Worm (Caenorhabditis elegans) whole organism, L1 larva: ENCODE measurements around the gene str-6.

Experiments
- C04F5.9 ChIP-seq: sonication (generic microtip); optimal IDR thresholded peaks from 2 replicates; lab custom pipeline; 2016; ENCODE audit warnings: missing genetic modification characterization, missing compliant biosample characterization
- C34B4.2 ChIP-seq: sonication (generic microtip); optimal IDR thresholded peaks from 2 replicates; lab custom pipeline; 2017; ENCODE audit warnings: mild to moderate bottlenecking, missing genetic modification characterization, missing compliant biosample characterization
- F16B12.6 ChIP-seq: fragments of 150-350 bp; optimal IDR thresholded peaks from 2 replicates; lab custom pipeline; 2014; ENCODE audit warnings: missing biosample characterization, missing genetic modification characterization
- aha-1 ChIP-seq: fragments of 150-350 bp; optimal IDR thresholded peaks from 2 replicates; lab custom pipeline; 2014; ENCODE audit warnings: missing biosample characterization, missing genetic modification characterization
- alr-1 ChIP-seq: fragments of 200-800 bp; sonication (Bioruptor generic); optimal IDR thresholded peaks from 2 replicates; lab custom pipeline; 2018; ENCODE audit warnings: borderline replicate concordance, mild to moderate bottlenecking, missing genetic modification characterization, missing compliant biosample characterization
- ama-1 ChIP-seq: fragments of 150-350 bp; optimal IDR thresholded peaks from 2 replicates; lab custom pipeline; 2014
- ceh-63 ChIP-seq: fragments of 200-800 bp; sonication (Bioruptor generic); optimal IDR thresholded peaks from 2 replicates; lab custom pipeline; 2018; ENCODE audit warnings: mild to moderate bottlenecking, missing genetic modification characterization, missing compliant biosample characterization
- ceh-8 ChIP-seq: fragments of 200-800 bp; sonication (Bioruptor generic); optimal IDR thresholded peaks from 2 replicates; lab custom pipeline; 2018; ENCODE audit warnings: mild to moderate bottlenecking, missing genetic modification characterization, moderate library complexity, missing compliant biosample characterization
- ceh-82 ChIP-seq, 3 experiments: fragments of 150-350 bp in 1 of 3; sonication (generic microtip) in 2 of 3; optimal IDR thresholded peaks; 2 replicates each; lab custom pipeline; 2014 to 2017; ENCODE audit warnings: missing biosample characterization in 3 of 3, missing genetic modification characterization in 3 of 3
- ceh-88 ChIP-seq: fragments of 200-800 bp; sonication (Bioruptor generic); IDR thresholded peaks from 2 replicates; pipeline ENCODE4 v1.3.6; 2022; ENCODE audit warnings: missing genetic modification characterization, missing compliant biosample characterization
- ces-1 ChIP-seq: fragments of 150-350 bp; optimal IDR thresholded peaks from 2 replicates; lab custom pipeline; 2014; ENCODE audit warnings: missing biosample characterization, missing genetic modification reagents, missing genetic modification characterization
- dpl-1 ChIP-seq, 3 experiments: fragments of 150-350 bp in 2 of 3; sonication (generic microtip) in 1 of 3; optimal IDR thresholded peaks; 2 replicates each; lab custom pipeline; 2014 to 2017; ENCODE audit warnings: missing biosample characterization in 3 of 3, missing genetic modification characterization in 3 of 3, missing genetic modification reagents in 3 of 3
- dsc-1 ChIP-seq: sonication (generic microtip); optimal IDR thresholded peaks from 2 replicates; lab custom pipeline; 2016; ENCODE audit warnings: mild to moderate bottlenecking, missing genetic modification characterization, missing compliant biosample characterization
- efl-1 ChIP-seq, 4 experiments: fragments of 150-350 bp; optimal IDR thresholded peaks in 3 of 4; peaks in 1 of 4; 1 replicate in 1 of 4; 2 replicates in 3 of 4; lab custom pipeline; 2014; ENCODE audit warnings: missing biosample characterization in 2 of 4, missing genetic modification characterization in 2 of 4, missing genetic modification reagents in 2 of 4
- elt-2 ChIP-seq: sonication (generic microtip); optimal IDR thresholded peaks from 2 replicates; lab custom pipeline; 2016; ENCODE audit warnings: missing genetic modification characterization, mild to moderate bottlenecking, inconsistent platforms, missing compliant biosample characterization, missing genetic modification reagents
- ets-5 ChIP-seq: fragments of 200-800 bp; sonication (Bioruptor generic); IDR thresholded peaks from 2 replicates; pipeline ENCODE4 v1.3.6; 2022; ENCODE audit warnings: missing genetic modification characterization, missing compliant biosample characterization
- fkh-10 ChIP-seq: sonication (generic microtip); optimal IDR thresholded peaks from 2 replicates; lab custom pipeline; 2017; ENCODE audit warnings: missing biosample characterization, missing genetic modification reagents, missing genetic modification characterization
- fkh-8 ChIP-seq: sonication (generic microtip); optimal IDR thresholded peaks from 2 replicates; lab custom pipeline; 2016; ENCODE audit warnings: mild to moderate bottlenecking, missing genetic modification characterization, missing compliant biosample characterization
- fos-1 ChIP-seq: fragments of 150-350 bp; optimal IDR thresholded peaks from 2 replicates; lab custom pipeline; 2014; ENCODE audit warnings: missing biosample characterization, missing genetic modification characterization
- grh-1 ChIP-seq: fragments of 200-800 bp; sonication (Bioruptor generic); IDR thresholded peaks from 2 replicates; pipeline ENCODE4 v1.3.6; 2022; ENCODE audit warnings: missing genetic modification reagents, missing genetic modification characterization, missing compliant biosample characterization
- hlh-4 ChIP-seq: sonication (generic microtip); optimal IDR thresholded peaks from 2 replicates; lab custom pipeline; 2016; ENCODE audit warnings: mild to moderate bottlenecking, missing genetic modification characterization, missing compliant biosample characterization
- hpl-2 ChIP-seq: fragments of 150-350 bp; optimal IDR thresholded peaks from 2 replicates; lab custom pipeline; 2014; ENCODE audit warnings: missing biosample characterization, missing genetic modification reagents, missing genetic modification characterization
- isw-1 ChIP-seq: fragments of 200-800 bp; sonication (Bioruptor generic); IDR thresholded peaks from 2 replicates; pipeline ENCODE4 v1.3.6; 2022; ENCODE audit warnings: missing genetic modification characterization, missing compliant biosample characterization
- jun-1 ChIP-seq: fragments of 150-350 bp; optimal IDR thresholded peaks from 2 replicates; lab custom pipeline; 2014; ENCODE audit warnings: missing biosample characterization, missing genetic modification reagents, missing genetic modification characterization
- lin-14 ChIP-seq: fragments of 200-800 bp; sonication (Bioruptor generic); optimal IDR thresholded peaks from 2 replicates; lab custom pipeline; 2018; ENCODE audit warnings: mild to moderate bottlenecking, missing genetic modification characterization, moderate library complexity, missing compliant biosample characterization
- lin-39 ChIP-seq: fragments of 150-350 bp; optimal IDR thresholded peaks from 2 replicates; lab custom pipeline; 2014; ENCODE audit warnings: missing biosample characterization, missing genetic modification reagents, missing genetic modification characterization
- lir-3 ChIP-seq: sonication (generic microtip); optimal IDR thresholded peaks from 2 replicates; lab custom pipeline; 2016; ENCODE audit warnings: mild to moderate bottlenecking, missing genetic modification characterization, moderate library complexity, missing compliant biosample characterization; ENCODE audit not compliant: poor library complexity
- mdl-1 ChIP-seq, 2 experiments: fragments of 150-350 bp; optimal IDR thresholded peaks; 2 replicates each; lab custom pipeline; 2014 to 2017; ENCODE audit warnings: missing biosample characterization in 2 of 2, missing genetic modification characterization in 2 of 2, inconsistent platforms in 1 of 2
- mep-1 ChIP-seq: fragments of 150-350 bp; optimal IDR thresholded peaks from 2 replicates; lab custom pipeline; 2014; ENCODE audit warnings: missing biosample characterization, missing genetic modification characterization
- nhr-11 ChIP-seq: fragments of 150-350 bp; optimal IDR thresholded peaks from 2 replicates; lab custom pipeline; 2014; ENCODE audit warnings: missing biosample characterization, missing genetic modification characterization
- nhr-20 ChIP-seq: sonication (generic microtip); optimal IDR thresholded peaks from 2 replicates; lab custom pipeline; 2016; ENCODE audit warnings: mild to moderate bottlenecking, missing genetic modification characterization, missing compliant biosample characterization
- nhr-28 ChIP-seq: fragments of 150-350 bp; optimal IDR thresholded peaks from 2 replicates; lab custom pipeline; 2014; ENCODE audit warnings: missing biosample characterization, missing genetic modification characterization
- nhr-47 ChIP-seq: sonication (generic microtip); optimal IDR thresholded peaks from 2 replicates; lab custom pipeline; 2016; ENCODE audit warnings: mild to moderate bottlenecking, missing genetic modification characterization, moderate library complexity, missing compliant biosample characterization
- nhr-71 ChIP-seq: sonication (generic microtip); optimal IDR thresholded peaks from 2 replicates; lab custom pipeline; 2016; ENCODE audit warnings: mild to moderate bottlenecking, missing genetic modification characterization, moderate library complexity, missing compliant biosample characterization
- nhr-77 ChIP-seq: fragments of 150-350 bp; optimal IDR thresholded peaks from 2 replicates; lab custom pipeline; 2014; ENCODE audit warnings: missing biosample characterization, missing genetic modification characterization
- nhr-84 ChIP-seq: sonication (generic microtip); optimal IDR thresholded peaks from 2 replicates; lab custom pipeline; 2017; ENCODE audit warnings: missing biosample characterization, missing genetic modification characterization
- nhr-85 ChIP-seq: sonication (generic microtip); peaks from one replicate; lab custom pipeline; 2016; ENCODE audit warnings: missing genetic modification characterization, inconsistent platforms, missing compliant biosample characterization
- nhr-90 ChIP-seq: sonication (generic microtip); optimal IDR thresholded peaks from 2 replicates; lab custom pipeline; 2016; ENCODE audit warnings: mild to moderate bottlenecking, missing genetic modification characterization, missing compliant biosample characterization; ENCODE audit not compliant: poor library complexity
- pag-3 ChIP-seq: sonication (generic microtip); optimal IDR thresholded peaks from 2 replicates; lab custom pipeline; 2017; ENCODE audit warnings: missing genetic modification characterization, mild to moderate bottlenecking, missing compliant biosample characterization, antibody characterized with exemption, borderline replicate concordance; ENCODE audit not compliant: insufficient read depth
- pax-3 ChIP-seq: fragments of 200-800 bp; sonication (Bioruptor generic); optimal IDR thresholded peaks from 2 replicates; lab custom pipeline; 2018; ENCODE audit warnings: mild to moderate bottlenecking, missing genetic modification characterization, moderate library complexity, missing compliant biosample characterization
- pqm-1 ChIP-seq: sonication (generic microtip); optimal IDR thresholded peaks from 3 replicates; lab custom pipeline; 2017; ENCODE audit warnings: missing biosample characterization, missing genetic modification characterization
- skn-1 ChIP-seq: fragments of 150-350 bp; optimal IDR thresholded peaks from 2 replicates; lab custom pipeline; 2014; ENCODE audit warnings: missing biosample characterization, missing genetic modification characterization
- snu-23 ChIP-seq: sonication (generic microtip); optimal IDR thresholded peaks from 2 replicates; lab custom pipeline; 2016; ENCODE audit warnings: missing genetic modification characterization, missing compliant biosample characterization
- sox-4 ChIP-seq: sonication (generic microtip); optimal IDR thresholded peaks from 2 replicates; lab custom pipeline; 2016; ENCODE audit warnings: missing genetic modification characterization, missing compliant biosample characterization
- swsn-7 ChIP-seq: sonication (generic microtip); optimal IDR thresholded peaks from 2 replicates; lab custom pipeline; 2016; ENCODE audit warnings: missing genetic modification characterization, missing compliant biosample characterization
- unc-130 ChIP-seq: fragments of 150-350 bp; optimal IDR thresholded peaks from 2 replicates; lab custom pipeline; 2017; ENCODE audit warnings: missing biosample characterization, missing genetic modification characterization, inconsistent platforms
- unc-62 ChIP-seq: fragments of 150-350 bp; optimal IDR thresholded peaks from 2 replicates; lab custom pipeline; 2014; ENCODE audit warnings: missing biosample characterization, missing genetic modification reagents, missing genetic modification characterization
- unc-86 ChIP-seq: sonication (generic microtip); optimal IDR thresholded peaks from 2 replicates; lab custom pipeline; 2016; ENCODE audit warnings: missing genetic modification characterization, missing compliant biosample characterization
- unc-98 ChIP-seq: fragments of 200-800 bp; sonication (Bioruptor generic); IDR thresholded peaks from 2 replicates; pipeline ENCODE4 v1.3.6; 2022; ENCODE audit warnings: missing genetic modification characterization, missing compliant biosample characterization
- vab-15 ChIP-seq: sonication (generic microtip); optimal IDR thresholded peaks from 2 replicates; lab custom pipeline; 2017; ENCODE audit warnings: missing genotype, mild to moderate bottlenecking, missing genetic modification characterization, missing compliant biosample characterization
- zag-1 ChIP-seq: fragments of 150-350 bp; optimal IDR thresholded peaks from 2 replicates; lab custom pipeline; 2014; ENCODE audit warnings: missing biosample characterization, missing genetic modification characterization
- ztf-4 ChIP-seq: fragments of 150-350 bp; optimal IDR thresholded peaks from 2 replicates; lab custom pipeline; 2014; ENCODE audit warnings: missing biosample characterization, missing genetic modification characterization

Gene str-6

DNA sequence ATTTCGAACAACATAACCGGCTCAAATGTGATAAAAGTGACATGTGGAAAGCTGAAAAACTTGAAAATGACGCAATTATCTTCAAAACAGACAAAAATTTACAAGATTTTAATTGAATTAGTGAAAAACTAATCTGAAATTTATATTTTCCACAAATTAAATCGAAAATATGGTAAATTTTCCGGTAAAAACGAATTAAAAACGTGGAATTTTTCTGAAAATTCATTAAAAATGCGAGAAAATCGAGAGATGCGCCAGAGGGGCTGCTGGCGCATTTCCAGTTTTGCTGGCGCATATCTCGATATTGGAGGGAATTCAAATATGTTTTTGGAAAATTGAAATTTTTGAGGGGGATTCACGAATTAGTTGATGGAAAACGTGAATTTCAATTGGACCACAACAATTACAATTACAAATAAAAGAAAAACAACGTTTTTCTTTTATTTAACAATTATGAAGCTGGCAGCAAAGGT, 16.1 kb upstream of the str-6 start, which contains the start of the genes haf-3 and F57A10.2:
TSS of gene haf-3 (minus strand) at position 51 of the 473 bp plus-strand sequence.
TSS of gene F57A10.2 (plus strand) at position 454 of the 473 bp plus-strand sequence.
- TF ChIP-seq nhr-84, result no peak
- TF ChIP-seq unc-98 (GFP tag; lab: Robert Waterston, UW), result no peak
- no peak for TF ChIP-seq alr-1 (tag; lab: Kevin White, UChicago)
- TF ChIP-seq swsn-7 (tag; lab: Kevin White, UChicago), result peak; percentile 95
- TF ChIP-seq nhr-90 (tag; lab: Kevin White, UChicago), result peak; percentile 96
- peak; percentile 69; the same call in 1 of the 2 replicates for TF ChIP-seq ceh-88 (GFP tag; lab: Robert Waterston, UW)
- peak; percentile 97 to 99 for TF ChIP-seq efl-1 (optimal IDR thresholded peaks at IDR 0.05; lab: Kevin White, UChicago)
- TF ChIP-seq efl-1 (GFP tag; optimal IDR thresholded peaks at IDR 0.05 in 1 of 2; lab: Kevin White, UChicago), result peak; percentile 99 to 100
- TF ChIP-seq mep-1 (tag; lab: Kevin White, UChicago), result peak; percentile 98
- peak; percentile 82 for TF ChIP-seq nhr-77 (tag; lab: Kevin White, UChicago)
- peak; percentile 54 for TF ChIP-seq aha-1 (tag; lab: Kevin White, UChicago)
- peak; percentile 92 for TF ChIP-seq unc-86 (tag; lab: Kevin White, UChicago)
- peak; percentile 97 for TF ChIP-seq snu-23 (GFP tag; lab: Kevin White, UChicago)
- peak; percentile 66 for TF ChIP-seq F16B12.6
- peak; percentile 11 for TF ChIP-seq hpl-2 (GFP tag; lab: Kevin White, UChicago)
- peak; percentile 91 for TF ChIP-seq skn-1 (tag; lab: Kevin White, UChicago)
- peak; percentile 66 for TF ChIP-seq C04F5.9 (tag; lab: Kevin White, UChicago)
- peak; percentile 58 for TF ChIP-seq zag-1
- peak; percentile 96 for TF ChIP-seq nhr-71 (tag; lab: Kevin White, UChicago)
- no peak for TF ChIP-seq vab-15 (tag; lab: Kevin White, UChicago)
- peak; percentile 82 for TF ChIP-seq fos-1 (tag; lab: Kevin White, UChicago)
- TF ChIP-seq lin-14, result peak; percentile 95
- peak; percentile 87 for TF ChIP-seq sox-4 (tag; lab: Kevin White, UChicago)
- TF ChIP-seq unc-62, result no peak
- TF ChIP-seq fkh-8 (tag; lab: Kevin White, UChicago), result peak; percentile 92
- no peak for TF ChIP-seq ets-5
- peak; percentile 96 to 97 (median 97) for TF ChIP-seq ceh-82 (tag; optimal IDR thresholded peaks at IDR 0.05; lab: Kevin White, UChicago)
- no peak for TF ChIP-seq hlh-4 (tag; lab: Kevin White, UChicago)
- TF ChIP-seq lir-3 (tag; lab: Kevin White, UChicago), result peak; percentile 76
- peak; percentile 39 for TF ChIP-seq nhr-28 (tag; lab: Kevin White, UChicago)
- peak; percentile 91 for TF ChIP-seq isw-1 (GFP tag; lab: Robert Waterston, UW)
- peak; percentile 90 for TF ChIP-seq unc-130 (tag; lab: Kevin White, UChicago)
- peak; percentile 97 for TF ChIP-seq dsc-1 (tag; lab: Kevin White, UChicago)
- TF ChIP-seq pax-3 (tag; lab: Kevin White, UChicago), result peak; percentile 80
- TF ChIP-seq jun-1 (tag; lab: Kevin White, UChicago), result peak; percentile 82
- TF ChIP-seq C34B4.2 (tag; lab: Kevin White, UChicago), result peak; percentile 6
- TF ChIP-seq lin-39, result peak; percentile 94
- peak in 1 of 2 experiments; percentile 88 for TF ChIP-seq mdl-1 (tag; optimal IDR thresholded peaks at IDR 0.05; lab: Kevin White, UChicago)
- peak; percentile 97 for TF ChIP-seq nhr-47 (tag; lab: Kevin White, UChicago)
- peak; percentile 86 for TF ChIP-seq ceh-8 (GFP tag; lab: Kevin White, UChicago)
- TF ChIP-seq pag-3 (tag; lab: Kevin White, UChicago), result no peak
- no peak for TF ChIP-seq ces-1 (GFP tag; lab: Kevin White, UChicago)
- peak; percentile 95 for TF ChIP-seq nhr-20 (tag; lab: Kevin White, UChicago)
- TF ChIP-seq nhr-11, result peak; percentile 90
- TF ChIP-seq ceh-63 (GFP tag; lab: Kevin White, UChicago), result no peak
- TF ChIP-seq elt-2 (tag; lab: Kevin White, UChicago), result peak; percentile 80
- TF ChIP-seq fkh-10 (GFP tag; lab: Kevin White, UChicago), result peak; percentile 75
- TF ChIP-seq pqm-1, result no peak
- peak; percentile 98 for TF ChIP-seq nhr-85 (tag; lab: Kevin White, UChicago)
- peak; percentile 99 for TF ChIP-seq dpl-1 (GFP tag; optimal IDR thresholded peaks at IDR 0.05; lab: Kevin White, UChicago)
- peak; percentile 70 for TF ChIP-seq ztf-4
- TF ChIP-seq ama-1, result peak; percentile 53
- TF ChIP-seq grh-1 (GFP tag; lab: Robert Waterston, UW), result peak; percentile 93
